Worm (Caenorhabditis elegans) whole organism, L2 larva: ENCODE measurements around the gene gld-3.

ENCODE experiments used
- C34F6.9 ChIP-seq: fragments of 150-350 bp; optimal IDR thresholded peaks from 2 replicates; lab custom pipeline; 2014; ENCODE audit warnings: missing biosample characterization, missing genetic modification characterization
- F13H6.1 ChIP-seq: sonication (generic microtip); optimal IDR thresholded peaks from 2 replicates; lab custom pipeline; 2016; ENCODE audit warnings: missing genetic modification characterization, missing compliant biosample characterization
- R02D3.7 ChIP-seq: fragments of 150-350 bp; optimal IDR thresholded peaks from 2 replicates; lab custom pipeline; 2014; ENCODE audit warnings: missing biosample characterization, missing genetic modification characterization
- Y55F3AM.14 ChIP-seq: fragments of 200-800 bp; sonication (Bioruptor generic); optimal IDR thresholded peaks from 2 replicates; lab custom pipeline; 2018; ENCODE audit warnings: mild to moderate bottlenecking, missing genetic modification characterization, missing compliant biosample characterization
- ZK546.5 ChIP-seq: sonication (generic microtip); optimal IDR thresholded peaks from 2 replicates; lab custom pipeline; 2017; ENCODE audit warnings: missing biosample characterization, missing genetic modification characterization
- alr-1 ChIP-seq: fragments of 150-350 bp; optimal IDR thresholded peaks from 2 replicates; lab custom pipeline; 2014; ENCODE audit warnings: missing biosample characterization, missing genetic modification characterization
- aly-2 ChIP-seq: fragments of 150-350 bp; optimal IDR thresholded peaks from 2 replicates; lab custom pipeline; 2014; ENCODE audit warnings: missing biosample characterization, missing genetic modification characterization
- ama-1 ChIP-seq: fragments of 150-350 bp; optimal IDR thresholded peaks from 2 replicates; lab custom pipeline; 2018; ENCODE audit warnings: inconsistent platforms
- blmp-1 ChIP-seq: sonication (generic microtip); optimal IDR thresholded peaks from 2 replicates; lab custom pipeline; 2017; ENCODE audit warnings: missing genetic modification characterization, mild to moderate bottlenecking, missing compliant biosample characterization, antibody characterized with exemption, moderate library complexity; ENCODE audit not compliant: insufficient read depth
- ceh-16 ChIP-seq: fragments of 150-350 bp; optimal IDR thresholded peaks from 2 replicates; lab custom pipeline; 2014; ENCODE audit warnings: missing biosample characterization, missing genetic modification characterization
- crh-2 ChIP-seq: sonication (generic microtip); optimal IDR thresholded peaks from 2 replicates; lab custom pipeline; 2017; ENCODE audit warnings: missing biosample characterization, missing genetic modification characterization
- dmd-4 ChIP-seq: sonication (generic microtip); optimal IDR thresholded peaks from 2 replicates; lab custom pipeline; 2017; ENCODE audit warnings: missing biosample characterization, missing genetic modification characterization
- egl-27 ChIP-seq: sonication (generic microtip); optimal IDR thresholded peaks from 3 replicates; lab custom pipeline; 2017; ENCODE audit warnings: missing biosample characterization, missing genetic modification reagents, missing genetic modification characterization
- elt-1 ChIP-seq: fragments of 150-350 bp; optimal IDR thresholded peaks from 2 replicates; lab custom pipeline; 2014; ENCODE audit warnings: missing biosample characterization, missing genetic modification characterization
- lin-11 ChIP-seq: fragments of 150-350 bp; sonication (generic microtip); optimal IDR thresholded peaks from 2 replicates; lab custom pipeline; 2014; ENCODE audit warnings: missing biosample characterization, missing genetic modification characterization, inconsistent platforms, mixed read lengths
- lin-13 ChIP-seq: fragments of 150-350 bp; optimal IDR thresholded peaks from 2 replicates; lab custom pipeline; 2014; ENCODE audit warnings: missing biosample characterization, missing genetic modification reagents, missing genetic modification characterization
- lin-39 ChIP-seq: fragments of 150-350 bp; optimal IDR thresholded peaks from 2 replicates; lab custom pipeline; 2014; ENCODE audit warnings: missing biosample characterization, missing genetic modification reagents, missing genetic modification characterization
- lsy-2 ChIP-seq, 2 experiments: fragments of 150-350 bp in 1 of 2; sonication (generic microtip) in 1 of 2; optimal IDR thresholded peaks; 2 replicates each; lab custom pipeline; 2014 to 2017; ENCODE audit warnings: missing biosample characterization in 2 of 2, missing genetic modification characterization in 2 of 2
- mab-5 ChIP-seq: fragments of 150-350 bp; optimal IDR thresholded peaks from 2 replicates; lab custom pipeline; 2014; ENCODE audit warnings: missing biosample characterization, missing genetic modification characterization
- mbf-1 ChIP-seq: sonication (generic microtip); optimal IDR thresholded peaks from 2 replicates; lab custom pipeline; 2017; ENCODE audit warnings: missing biosample characterization, missing genetic modification characterization
- mdl-1 ChIP-seq, 2 experiments: fragments of 150-350 bp in 1 of 2; sonication (generic microtip) in 1 of 2; optimal IDR thresholded peaks; 2 replicates each; lab custom pipeline; 2017; ENCODE audit warnings: missing biosample characterization in 2 of 2, missing genetic modification characterization in 2 of 2
- nhr-12 ChIP-seq: fragments of 150-350 bp; optimal IDR thresholded peaks from 2 replicates; lab custom pipeline; 2014; ENCODE audit warnings: missing biosample characterization, missing genetic modification characterization
- nhr-129 ChIP-seq: fragments of 150-350 bp; optimal IDR thresholded peaks from 2 replicates; lab custom pipeline; 2014; ENCODE audit warnings: missing biosample characterization, missing genetic modification characterization
- nhr-21 ChIP-seq: fragments of 150-350 bp; optimal IDR thresholded peaks from 2 replicates; lab custom pipeline; 2014; ENCODE audit warnings: missing biosample characterization, missing genetic modification characterization
- nhr-23 ChIP-seq: fragments of 150-350 bp; optimal IDR thresholded peaks from 2 replicates; lab custom pipeline; 2014; ENCODE audit warnings: missing biosample characterization, missing genetic modification reagents, missing genetic modification characterization
- nhr-237 ChIP-seq: fragments of 150-350 bp; optimal IDR thresholded peaks from 2 replicates; lab custom pipeline; 2014; ENCODE audit warnings: missing biosample characterization, missing genetic modification characterization
- nhr-25 ChIP-seq: fragments of 150-350 bp; sonication (generic microtip); optimal IDR thresholded peaks from 3 replicates; lab custom pipeline; 2014; ENCODE audit warnings: missing biosample characterization, missing genetic modification characterization
- nhr-77 ChIP-seq: fragments of 150-350 bp; optimal IDR thresholded peaks from 2 replicates; lab custom pipeline; 2014; ENCODE audit warnings: missing biosample characterization, missing genetic modification characterization
- peb-1 ChIP-seq: fragments of 150-350 bp; optimal IDR thresholded peaks from 2 replicates; lab custom pipeline; 2014; ENCODE audit warnings: missing biosample characterization, missing genetic modification characterization
- sem-4 ChIP-seq: fragments of 150-350 bp; optimal IDR thresholded peaks from 2 replicates; lab custom pipeline; 2014; ENCODE audit warnings: missing biosample characterization, missing genetic modification reagents, missing genetic modification characterization
- skn-1 ChIP-seq: sonication (generic microtip); optimal IDR thresholded peaks from 2 replicates; lab custom pipeline; 2017; ENCODE audit warnings: missing biosample characterization, missing genetic modification characterization
- sma-3 ChIP-seq: sonication (generic microtip); optimal IDR thresholded peaks from 2 replicates; lab custom pipeline; 2016; ENCODE audit warnings: missing genetic modification reagents, missing genetic modification characterization, missing compliant biosample characterization
- sma-9 ChIP-seq, 2 experiments: fragments of 150-350 bp in 1 of 2; sonication (generic microtip) in 1 of 2; optimal IDR thresholded peaks; 2 replicates each; lab custom pipeline; 2014 to 2016; ENCODE audit warnings: missing genetic modification characterization in 2 of 2, mild to moderate bottlenecking in 1 of 2, missing biosample characterization in 1 of 2, missing compliant biosample characterization in 1 of 2, missing genetic modification reagents in 1 of 2, moderate library complexity in 1 of 2
- unc-62 ChIP-seq: fragments of 150-350 bp; optimal IDR thresholded peaks from 2 replicates; lab custom pipeline; 2014; ENCODE audit warnings: missing biosample characterization, missing genetic modification reagents, missing genetic modification characterization
- zag-1 ChIP-seq: fragments of 150-350 bp; optimal IDR thresholded peaks from 2 replicates; lab custom pipeline; 2014; ENCODE audit warnings: missing biosample characterization, missing genetic modification characterization
- ztf-11 ChIP-seq: sonication (generic microtip); optimal IDR thresholded peaks from 2 replicates; lab custom pipeline; 2017; ENCODE audit warnings: missing biosample characterization, missing genetic modification characterization
- ztf-4 ChIP-seq: fragments of 150-350 bp; optimal IDR thresholded peaks from 2 replicates; lab custom pipeline; 2014; ENCODE audit warnings: missing biosample characterization, missing genetic modification characterization

The gld-3 gene

DNA sequence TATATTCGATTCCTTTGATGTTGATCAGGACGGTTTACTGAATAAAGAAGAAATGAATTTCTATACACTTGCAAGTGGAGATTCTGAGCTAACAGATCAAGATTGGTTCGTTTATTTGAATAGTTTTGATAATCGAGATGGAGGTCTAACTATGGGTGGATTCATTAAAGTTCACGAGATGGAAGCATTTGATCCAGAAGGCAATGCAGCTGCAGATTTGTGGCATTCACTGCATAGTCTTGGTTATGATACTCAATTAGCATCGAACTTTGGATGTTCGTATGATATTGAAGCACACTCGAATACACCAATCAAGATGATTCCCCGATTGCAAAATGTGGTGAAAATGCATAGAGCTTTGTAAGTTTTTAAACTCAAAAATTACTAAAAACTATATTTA is 36.5 kb upstream of the gld-3 start:
- TF ChIP-seq ztf-11 (tag; lab: Kevin White, UChicago) (no peak), lin-11 (tag; lab: Kevin White, UChicago) (no peak), aly-2 (tag; lab: Kevin White, UChicago) (no peak), sma-3 (GFP tag; lab: Kevin White, UChicago) (no peak)

DNA sequence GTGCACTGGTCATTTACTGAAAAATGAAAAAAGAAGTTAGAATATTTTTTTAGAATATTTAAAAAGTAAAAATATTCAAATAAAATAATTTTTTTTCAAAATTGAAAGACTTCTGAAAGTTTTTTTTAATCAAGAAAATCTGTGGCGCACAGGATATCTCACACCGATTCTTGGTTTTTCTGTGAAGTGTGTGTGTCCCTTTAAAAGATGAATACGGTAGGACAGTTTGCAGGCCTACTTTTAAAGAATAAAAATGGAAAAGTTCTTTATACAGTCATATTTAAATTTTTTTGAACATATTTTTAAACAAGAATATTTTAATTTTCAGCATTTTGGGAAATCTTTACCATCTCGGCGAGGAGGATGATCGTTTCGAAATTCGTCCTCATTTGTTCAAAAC is 33.9 kb upstream of the gld-3 start, which contains the start of gene mct-5:
mct-5 (minus strand) TSS at position 16 of the 400 bp plus-strand sequence.
- TF ChIP-seq nhr-77 (tag; lab: Kevin White, UChicago) (no peak), mab-5 (no peak), mdl-1 (tag; optimal IDR thresholded peaks at IDR 0.05; lab: Kevin White, UChicago) (no peak), nhr-21 (no peak), nhr-129 (tag; lab: Kevin White, UChicago) (no peak), lin-39 (tag; lab: Kevin White, UChicago) (no peak), sma-9 (GFP tag; optimal IDR thresholded peaks at IDR 0.05; lab: Kevin White, UChicago) (no peak), sma-9 (tag; optimal IDR thresholded peaks at IDR 0.05; lab: Kevin White, UChicago) (no peak)
- TF ChIP-seq, all 48 proteins: peak for 0

DNA sequence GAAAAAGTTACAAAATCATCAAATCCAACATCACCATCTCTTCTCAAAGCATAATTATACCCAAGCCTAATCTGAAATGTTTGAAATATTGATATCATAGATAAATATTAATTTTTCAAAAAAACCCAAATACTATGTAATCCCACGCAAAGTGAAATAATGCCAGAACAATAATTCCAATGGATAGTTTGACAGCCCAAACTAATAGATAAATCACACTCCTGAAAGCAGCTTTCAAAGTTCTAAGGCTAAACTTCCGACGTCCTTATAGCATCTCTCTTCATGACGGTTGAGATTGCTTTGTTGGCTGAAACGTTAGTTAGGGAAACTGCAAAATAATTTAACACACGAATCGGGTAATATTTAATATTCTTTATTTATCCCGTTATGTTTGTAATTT is 33.2 kb upstream of the gld-3 start:
- TF ChIP-seq sem-4 (no peak), alr-1 (no peak), nhr-129 (tag; lab: Kevin White, UChicago) (no peak), ama-1 (lab: Kevin White, UChicago) (no peak), ztf-4 (tag; lab: Kevin White, UChicago) (no peak), ceh-16 (tag; lab: Kevin White, UChicago) (no peak), elt-1 (tag; lab: Kevin White, UChicago) (no peak)

DNA sequence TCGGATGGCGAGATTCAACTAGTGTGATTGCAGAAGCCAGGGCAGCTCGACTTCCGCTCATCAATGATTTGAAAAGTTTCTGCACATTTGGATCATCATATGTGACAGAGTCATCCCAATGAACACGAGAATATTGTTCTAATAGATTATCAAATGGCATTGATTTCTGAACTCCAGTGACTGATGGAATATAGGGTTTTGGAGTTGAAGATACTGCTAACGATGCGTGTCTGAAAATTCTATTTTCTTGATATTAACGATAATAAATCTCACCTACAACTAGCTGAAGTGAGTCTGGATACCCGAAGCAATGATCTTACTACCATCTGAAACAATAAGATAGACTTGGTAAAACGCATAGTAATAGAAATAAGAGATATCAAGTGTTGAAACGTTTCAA is 31.6 kb upstream of the gld-3 start, which contains the start of gene mmaa-1:
mmaa-1 (minus strand) TSS at position 328 of the 400 bp plus-strand sequence.
- TF ChIP-seq mab-5 (no peak), sma-9 (GFP tag; optimal IDR thresholded peaks at IDR 0.05; lab: Kevin White, UChicago) (peak; percentile 0), sma-9 (tag; optimal IDR thresholded peaks at IDR 0.05; lab: Kevin White, UChicago) (no peak)

DNA sequence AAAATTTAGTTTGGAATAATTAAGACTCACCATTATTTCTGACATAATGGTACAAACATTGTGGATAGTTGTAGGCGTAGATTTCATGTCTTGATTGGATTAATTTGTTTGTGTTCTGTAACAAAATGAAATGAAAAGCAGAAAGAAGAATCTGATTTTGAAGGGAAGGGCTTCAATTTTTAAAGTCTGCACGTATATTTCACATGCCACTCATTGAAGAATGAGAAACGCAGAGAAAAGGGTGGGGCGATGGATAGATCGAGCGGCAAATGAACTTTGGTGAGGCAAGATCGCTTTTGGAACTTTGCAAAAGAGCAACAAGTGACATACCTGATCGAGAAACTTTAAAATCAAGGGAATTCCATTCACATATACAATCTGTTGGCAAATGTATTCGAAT is 30.2 kb upstream of the gld-3 start:
- TF ChIP-seq peb-1 (tag; lab: Kevin White, UChicago) (no peak), nhr-129 (tag; lab: Kevin White, UChicago) (peak; percentile 30), lsy-2 (tag; optimal IDR thresholded peaks at IDR 0.05; lab: Kevin White, UChicago) (peak in 1 of 2 experiments; percentile 18)
- TF ChIP-seq, all 48 proteins: peak for 2

DNA sequence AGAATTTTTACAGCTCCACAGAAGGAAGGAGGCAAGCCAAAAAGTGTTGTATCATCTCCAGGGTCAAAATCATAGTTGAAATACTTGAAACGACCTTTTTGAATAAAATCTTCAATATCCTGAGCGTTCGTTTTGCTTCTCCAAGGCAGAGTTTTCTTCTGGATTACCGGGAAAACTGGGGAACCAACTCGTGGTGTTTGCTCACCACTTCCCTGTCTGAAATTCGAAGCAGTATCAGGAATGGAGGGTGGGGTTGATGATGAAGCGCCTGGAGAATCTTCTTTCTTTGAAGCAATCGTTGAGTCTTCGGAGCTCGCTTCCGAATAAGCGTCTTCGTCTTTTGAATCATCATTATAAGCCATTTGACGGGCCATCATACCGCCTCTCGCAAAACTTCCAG is 29.3 kb upstream of the gld-3 start:
- TF ChIP-seq nhr-23 (tag; lab: Kevin White, UChicago), result no peak
- no peak for TF ChIP-seq R02D3.7 (tag; lab: Kevin White, UChicago)

DNA sequence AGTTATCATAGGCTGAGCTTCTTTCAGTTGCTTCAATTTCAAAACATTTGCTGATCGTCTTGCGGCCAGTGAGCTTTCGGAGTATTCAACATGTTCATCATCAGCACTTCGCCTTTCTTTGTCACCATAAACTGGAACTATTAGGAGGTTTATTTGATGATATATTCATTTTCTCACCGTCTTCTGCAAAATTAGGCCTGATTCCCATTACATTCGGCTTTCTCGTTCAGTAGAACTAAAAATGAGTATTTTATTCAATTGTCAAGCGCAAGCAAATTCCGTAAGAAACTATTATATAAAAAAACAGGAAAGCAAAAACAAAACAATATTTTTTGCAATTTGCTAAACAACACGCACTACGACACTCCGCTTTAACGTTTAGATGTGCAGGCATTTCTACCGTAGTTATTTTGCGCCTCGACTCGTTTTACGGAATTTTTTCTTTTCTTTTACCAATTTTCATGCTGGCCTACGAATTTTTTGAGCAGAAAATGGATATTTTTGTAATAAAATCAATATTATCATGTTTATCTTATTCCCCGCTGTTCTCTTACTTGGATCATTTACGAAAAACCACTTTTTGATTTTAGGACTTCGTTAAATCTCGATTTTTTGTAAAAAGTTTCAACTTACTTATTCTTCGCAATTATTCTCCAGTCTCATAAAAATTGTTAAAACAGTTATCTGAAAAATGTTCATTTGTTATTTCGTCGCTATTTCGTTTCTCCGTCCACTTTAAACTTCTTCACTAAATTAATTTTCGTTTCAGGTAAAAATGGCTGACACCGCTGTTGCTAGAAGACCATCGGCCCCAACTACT is 27.4 kb upstream of the gld-3 start, which contains the start of the genes farl-11 and rpl-33:
farl-11 (minus strand) TSS at position 242 of the 820 bp plus-strand sequence.
rpl-33 (plus strand) TSS at position 770 of the 820 bp plus-strand sequence.
- TF ChIP-seq nhr-12 (no peak), lin-39 (tag; lab: Kevin White, UChicago) (no peak), ztf-4 (tag; lab: Kevin White, UChicago) (peak; percentile 83), lin-11 (tag; lab: Kevin White, UChicago) (peak; percentile 59), lin-13 (GFP tag; lab: Kevin White, UChicago) (peak; percentile 76), egl-27 (tag; lab: Kevin White, UChicago) (peak; percentile 21), unc-62 (GFP tag; lab: Kevin White, UChicago) (no peak), ceh-16 (tag; lab: Kevin White, UChicago) (no peak), aly-2 (tag; lab: Kevin White, UChicago) (no peak), Y55F3AM.14 (GFP tag; lab: Kevin White, UChicago) (peak; percentile 25), alr-1 (no peak), blmp-1 (tag; lab: Kevin White, UChicago) (no peak), mbf-1 (tag; lab: Kevin White, UChicago) (no peak), nhr-237 (tag; lab: Kevin White, UChicago) (peak; percentile 2), lsy-2 (tag; optimal IDR thresholded peaks at IDR 0.05; lab: Kevin White, UChicago) (peak; percentile 94 to 99), nhr-21 (peak; percentile 70), mab-5 (peak; percentile 11), C34F6.9 (tag; lab: Kevin White, UChicago) (peak; percentile 98), ZK546.5 (peak; percentile 95), nhr-25 (tag; lab: Kevin White, UChicago) (peak; percentile 69), zag-1 (tag; lab: Kevin White, UChicago) (peak; percentile 62), ama-1 (lab: Kevin White, UChicago) (peak; percentile 73), crh-2 (tag; lab: Kevin White, UChicago) (peak; percentile 85), sma-3 (GFP tag; lab: Kevin White, UChicago) (peak; percentile 75), mdl-1 (tag; optimal IDR thresholded peaks at IDR 0.05; lab: Kevin White, UChicago) (no peak), skn-1 (tag; lab: Kevin White, UChicago) (no peak), F13H6.1 (peak; percentile 39), dmd-4 (tag; lab: Kevin White, UChicago) (no peak), peb-1 (tag; lab: Kevin White, UChicago) (no peak)
